Worm (Caenorhabditis elegans): ENCODE data around the gene srw-44.

DNA sequence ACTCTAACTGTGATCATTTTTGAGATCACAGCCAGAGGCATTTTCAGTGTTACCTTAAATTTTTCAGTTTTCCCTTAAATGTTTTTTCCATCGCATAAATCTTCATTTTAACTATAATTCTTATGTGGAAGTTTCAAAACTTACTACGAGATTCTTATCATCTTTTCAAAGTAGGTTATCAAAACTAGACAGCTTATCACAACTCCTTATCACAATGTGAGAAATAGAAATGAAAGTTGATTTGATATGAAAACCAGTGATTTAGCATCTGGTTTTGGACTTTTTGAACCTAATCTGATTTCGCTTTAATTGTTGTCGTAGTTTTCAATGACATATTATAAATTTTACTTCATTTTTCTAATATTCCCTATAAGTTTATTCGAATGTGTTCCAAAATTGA lies 44.2 kb upstream of the srw-44 start, which contains the start of gene mltn-11:
- no peak for TF ChIP-seq hlh-13 (GFP tag; optimal IDR thresholded peaks at IDR 0.05)
- no peak for TF ChIP-seq syd-9 (tag; optimal IDR thresholded peaks at IDR 0.05)
- no peak for TF ChIP-seq pros-1 (tag; optimal IDR thresholded peaks at IDR 0.05)
- no peak for TF ChIP-seq nfya-1 (tag; optimal IDR thresholded peaks at IDR 0.05)
- no peak for TF ChIP-seq fkh-10 (GFP tag; optimal IDR thresholded peaks at IDR 0.05)
- TF ChIP-seq Y22D7AL.16 (tag; optimal IDR thresholded peaks at IDR 0.05): no peak
- TF ChIP-seq hlh-15 (tag; optimal IDR thresholded peaks at IDR 0.05): no peak
- TF ChIP-seq pqm-1 (tag; optimal IDR thresholded peaks at IDR 0.05): no peak
- no peak for TF ChIP-seq nhr-232 (tag; optimal IDR thresholded peaks at IDR 0.05)
- TF ChIP-seq pha-4 (tag; optimal IDR thresholded peaks at IDR 0.05): no peak
- no peak for TF ChIP-seq nhr-11 (tag; optimal IDR thresholded peaks at IDR 0.05)
- TF ChIP-seq pag-3 (tag; optimal IDR thresholded peaks at IDR 0.05; ENCODE audit: borderline replicate concordance): no peak
- TF ChIP-seq ceh-18 (tag; optimal IDR thresholded peaks at IDR 0.05): no peak
- no peak for TF ChIP-seq ceh-24 (tag; optimal IDR thresholded peaks at IDR 0.05)

All from whole organism, late embryonic.